Fruit fly (Drosophila melanogaster): ENCODE results near the gene XNP.
A peak's percentile ranks its signal among the peaks of the same experiment; 100 is the strongest.

XNP gene

DNA sequence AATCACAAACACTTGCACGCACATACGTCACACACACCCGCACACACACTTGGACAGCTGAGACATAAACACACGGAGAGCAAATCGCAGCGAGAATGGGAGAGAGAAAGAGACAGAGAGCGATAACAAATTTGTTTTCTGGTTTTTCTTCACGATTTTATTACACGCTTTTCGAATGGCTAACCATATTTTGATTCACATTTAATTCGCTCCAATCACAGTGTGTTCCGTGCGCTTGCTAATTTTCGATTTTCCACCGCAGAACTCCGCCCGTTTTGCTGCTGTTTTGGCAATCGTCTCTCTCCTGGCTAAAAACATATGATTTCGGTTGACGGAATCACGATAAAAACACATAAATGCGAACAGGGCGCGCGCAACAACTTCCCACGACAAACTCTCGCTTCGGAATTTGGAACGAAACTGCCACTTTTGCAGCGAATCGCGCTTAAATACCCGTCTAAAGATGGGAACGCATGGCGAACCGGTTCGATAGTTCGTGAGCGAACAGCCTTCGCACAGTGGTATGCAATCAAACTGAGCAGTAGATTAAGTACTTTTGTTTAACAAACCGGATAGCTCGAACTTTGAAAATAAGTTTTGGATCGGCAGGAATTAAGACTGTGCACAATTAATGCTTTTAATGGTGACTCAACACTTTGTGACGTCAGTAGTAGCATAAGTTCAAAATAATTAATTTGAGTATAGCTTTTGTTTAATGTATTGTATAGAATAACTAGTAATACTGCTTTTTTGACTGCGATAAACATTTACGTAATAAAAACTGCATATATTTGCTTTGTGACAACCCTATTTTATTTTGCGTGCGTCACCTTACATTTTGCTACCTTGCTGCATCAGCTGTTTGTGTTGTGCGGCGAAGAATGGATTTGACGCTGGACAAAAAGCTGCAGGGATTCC is 9.7 kb downstream of the XNP start, which contains the start of the genes Fur1 and Vps33B (continued):
- TF ChIP-seq CG9609 (GFP tag; optimal IDR thresholded peaks at IDR 0.05) (peak; percentile 98), run (tag; optimal IDR thresholded peaks at IDR 0.05) (peak; percentile 86), NK7.1 (GFP tag; optimal IDR thresholded peaks at IDR 0.05) (peak; percentile 94), ranshi (GFP tag; IDR thresholded peaks at IDR 0.05) (peak; percentile 92), CG17829 (tag; optimal IDR thresholded peaks at IDR 0.05) (peak; percentile 98), lab (GFP tag; optimal IDR thresholded peaks at IDR 0.05) (peak; percentile 97), CG12659 (GFP tag; optimal IDR thresholded peaks at IDR 0.05) (peak; percentile 98), CG30020 (tag; optimal IDR thresholded peaks at IDR 0.05) (peak; percentile 88), CG17802 (tag; optimal IDR thresholded peaks at IDR 0.05) (peak; percentile 85), ab (GFP tag; optimal IDR thresholded peaks at IDR 0.05) (peak; percentile 97), CG14860 (GFP tag; IDR thresholded peaks at IDR 0.05; ENCODE audit: partially characterized antibody) (peak; percentile 73), eve (GFP tag; optimal IDR thresholded peaks at IDR 0.05) (peak in 1 of 2 experiments; percentile 99), CG32772 (GFP tag; IDR thresholded peaks at IDR 0.05) (peak; percentile 95), CG12236 (GFP tag; optimal IDR thresholded peaks at IDR 0.05) (peak; percentile 97), HLH4C (GFP tag; IDR thresholded peaks at IDR 0.05; ENCODE audit: partially characterized antibody) (peak; percentile 79), Abd-B (GFP tag; optimal IDR thresholded peaks at IDR 0.05) (peak; percentile 96), croc (GFP tag; conservative IDR thresholded peaks at IDR 0.05) (peak; percentile 92), CG10267 (tag; optimal IDR thresholded peaks at IDR 0.05) (peak; percentile 92), en (GFP tag; optimal IDR thresholded peaks at IDR 0.05) (peak; percentile 94), E2f2 (GFP tag; IDR thresholded peaks at IDR 0.05) (peak; percentile 81), kah (GFP tag; optimal IDR thresholded peaks at IDR 0.05) (peak; percentile 84), lilli (GFP tag; optimal IDR thresholded peaks at IDR 0.05) (peak; percentile 99), CG2202 (tag; optimal IDR thresholded peaks at IDR 0.05) (peak; percentile 91), rib (GFP tag; IDR thresholded peaks at IDR 0.05) (peak; percentile 87), H15 (GFP tag; IDR thresholded peaks at IDR 0.05) (peak; percentile 92), pho (GFP tag; optimal IDR thresholded peaks at IDR 0.05) (peak; percentile 99), aop (GFP tag; IDR thresholded peaks at IDR 0.05) (no peak; the same call in 1 of the 2 replicates), cas (GFP tag; IDR thresholded peaks at IDR 0.05) (peak; percentile 82), Sox102F (GFP tag; optimal IDR thresholded peaks at IDR 0.05) (peak; percentile 97), Hey (tag; optimal IDR thresholded peaks at IDR 0.05) (peak; percentile 91), CG18764 (GFP tag; optimal IDR thresholded peaks at IDR 0.05) (peak; percentile 96), CG6689 (GFP tag; IDR thresholded peaks at IDR 0.05) (peak; percentile 100), CG6272 (GFP tag; IDR thresholded peaks at IDR 0.05) (peak; percentile 92), CG33557 (GFP tag; optimal IDR thresholded peaks at IDR 0.05) (peak; percentile 94), CG8388 (GFP tag; optimal IDR thresholded peaks at IDR 0.05) (peak; percentile 96), tll (GFP tag; optimal IDR thresholded peaks at IDR 0.05) (peak; percentile 28 to 94), Ptx1 (GFP tag; IDR thresholded peaks at IDR 0.05) (peak; percentile 96), pan (optimal IDR thresholded peaks at IDR 0.05) (no peak), pan (GFP tag; optimal IDR thresholded peaks at IDR 0.05 in 1 of 2, IDR thresholded peaks at IDR 0.05 in 1 of 2) (peak in 1 of 2 experiments; percentile 95), CG17568 (GFP tag; optimal IDR thresholded peaks at IDR 0.05) (peak; percentile 92), so (GFP tag; IDR thresholded peaks at IDR 0.05) (peak; percentile 94), tap (tag; optimal IDR thresholded peaks at IDR 0.05) (peak; percentile 94), CG1233 (GFP tag; optimal IDR thresholded peaks at IDR 0.05) (peak; percentile 96), CG7271 (tag; optimal IDR thresholded peaks at IDR 0.05) (peak; percentile 78), ap (GFP tag; IDR thresholded peaks at IDR 0.05) (peak; percentile 85), pros (GFP tag; optimal IDR thresholded peaks at IDR 0.05) (peak; percentile 18), CG13424 (tag; optimal IDR thresholded peaks at IDR 0.05) (peak; percentile 98), CG8359 (GFP tag; optimal IDR thresholded peaks at IDR 0.05; ENCODE audit: borderline replicate concordance) (peak; percentile 89)

Measured in whole organism, embryonic.